Fruit fly (Drosophila melanogaster) whole organism, wandering third instar larva: ENCODE results near the gene gcm2.

Experiments
- Abd-B ChIP-seq: fragments of >200 bp; optimal IDR thresholded peaks from 2 replicates; lab custom pipeline; 2017; ENCODE audit warnings: missing biosample characterization, missing genetic modification characterization
- CG32264 ChIP-seq: fragments of 200-800 bp; sonication (Bioruptor generic); optimal IDR thresholded peaks from 2 replicates; lab custom pipeline; 2016; ENCODE audit warnings: missing biosample characterization, missing genetic modification characterization
- CG9705 ChIP-seq: fragments of 200-800 bp; sonication (Bioruptor generic); optimal IDR thresholded peaks from 2 replicates; lab custom pipeline; 2018; ENCODE audit warnings: missing biosample characterization, mild to moderate bottlenecking, missing genetic modification characterization
- CrebA ChIP-seq: fragments of 200-800 bp; sonication (Bioruptor generic); optimal IDR thresholded peaks from 2 replicates; lab custom pipeline; 2016; ENCODE audit warnings: missing biosample characterization, mild to moderate bottlenecking, missing genetic modification characterization, borderline replicate concordance
- Dfd ChIP-seq: fragments of >200 bp; optimal IDR thresholded peaks from 2 replicates; lab custom pipeline; 2017; ENCODE audit warnings: missing biosample characterization, missing genetic modification characterization
- Dif ChIP-seq: fragments of 200-275, 200-300 bp; sonication (Bioruptor generic); optimal IDR thresholded peaks from 2 replicates; lab custom pipeline; 2018; ENCODE audit warnings: missing biosample characterization, missing genetic modification characterization; ENCODE audit not compliant: partially characterized antibody
- GATAd ChIP-seq: sonication (Bioruptor generic); optimal IDR thresholded peaks from 2 replicates; lab custom pipeline; 2016; ENCODE audit warnings: missing biosample characterization, missing genetic modification characterization
- HLH106 ChIP-seq: fragments of 200-800 bp; optimal IDR thresholded peaks from 3 replicates; lab custom pipeline; 2019; ENCODE audit warnings: missing biosample characterization, mild to moderate bottlenecking, missing genetic modification characterization, moderate library complexity
- Hnf4 ChIP-seq: fragments of 200-800 bp; sonication (Bioruptor generic); optimal IDR thresholded peaks from 2 replicates; lab custom pipeline; 2016; ENCODE audit warnings: missing biosample characterization, mild to moderate bottlenecking, missing genetic modification characterization
- Hr78 ChIP-seq: fragments of >200 bp; optimal IDR thresholded peaks from 2 replicates; lab custom pipeline; 2017; ENCODE audit warnings: missing biosample characterization, missing genetic modification characterization
- Hr83 ChIP-seq: fragments of 200-300 bp; sonication (Bioruptor generic); optimal IDR thresholded peaks from 2 replicates; lab custom pipeline; 2016; ENCODE audit warnings: missing biosample characterization, mild to moderate bottlenecking, missing genetic modification characterization, moderate library complexity; ENCODE audit not compliant: poor library complexity, severe bottlenecking
- Jra ChIP-seq: sonication (Bioruptor generic); optimal IDR thresholded peaks from 2 replicates; lab custom pipeline; 2016; ENCODE audit warnings: missing biosample characterization, missing genetic modification characterization
- Mio ChIP-seq: sonication (Bioruptor generic); optimal IDR thresholded peaks from 2 replicates; lab custom pipeline; 2016; ENCODE audit warnings: missing biosample characterization, missing genetic modification characterization
- Myc ChIP-seq: fragments of >200 bp; optimal IDR thresholded peaks from 2 replicates; lab custom pipeline; 2017
- N ChIP-seq: fragments of >200 bp; optimal IDR thresholded peaks from 2 replicates; lab custom pipeline; 2018; ENCODE audit warnings: missing biosample characterization, missing external identifiers, missing genetic modification characterization
- OdsH ChIP-seq: fragments of 200-800 bp; sonication (Bioruptor generic); optimal IDR thresholded peaks from 2 replicates; lab custom pipeline; 2016; ENCODE audit warnings: missing biosample characterization, mild to moderate bottlenecking, missing genetic modification characterization
- Rel ChIP-seq, 2 experiments: fragments of 200-800 bp; sonication (Bioruptor generic) in 1 of 2; optimal IDR thresholded peaks; 2 replicates in 1 of 2; 3 replicates in 1 of 2; lab custom pipeline; 2016 to 2019; ENCODE audit warnings: mild to moderate bottlenecking in 2 of 2, missing biosample characterization in 2 of 2, missing genetic modification characterization in 2 of 2, moderate library complexity in 1 of 2
- Sp1 ChIP-seq: fragments of 200-800 bp; sonication (Bioruptor generic); optimal IDR thresholded peaks from 3 replicates; lab custom pipeline; 2019; ENCODE audit warnings: missing biosample characterization, mild to moderate bottlenecking, missing genetic modification characterization, moderate library complexity
- Vsx2 ChIP-seq: fragments of 200-300, 225-300 bp; sonication (Bioruptor generic); optimal IDR thresholded peaks from 2 replicates; lab custom pipeline; 2018; ENCODE audit warnings: missing biosample characterization, missing genetic modification characterization; ENCODE audit not compliant: partially characterized antibody
- br ChIP-seq: fragments of 200-800 bp; sonication (Bioruptor generic); optimal IDR thresholded peaks from 2 replicates; lab custom pipeline; 2016; ENCODE audit warnings: missing biosample characterization, missing genetic modification characterization
- brk ChIP-seq: fragments of 200-800 bp; sonication (Bioruptor generic); optimal IDR thresholded peaks from 2 replicates; lab custom pipeline; 2016; ENCODE audit warnings: missing biosample characterization, mild to moderate bottlenecking, missing genetic modification characterization
- dl ChIP-seq, 2 experiments: fragments of 175-275, 200-275 bp in 1 of 2; fragments of 200-275 bp in 1 of 2; sonication (Bioruptor generic); optimal IDR thresholded peaks; lab custom pipeline; 2018; ENCODE audit warnings: mild to moderate bottlenecking in 2 of 2, missing biosample characterization in 2 of 2, missing genetic modification characterization in 2 of 2, moderate library complexity in 2 of 2; ENCODE audit not compliant: partially characterized antibody in 2 of 2, insufficient read depth in 1 of 2
- dmrt93B ChIP-seq: fragments of 200-800 bp; sonication (Bioruptor generic); optimal IDR thresholded peaks from 2 replicates; lab custom pipeline; 2018; ENCODE audit warnings: missing biosample characterization, mild to moderate bottlenecking, missing genetic modification characterization
- dsf ChIP-seq: sonication (Bioruptor generic); optimal IDR thresholded peaks from 2 replicates; lab custom pipeline; 2016; ENCODE audit warnings: missing biosample characterization, missing genetic modification characterization, borderline replicate concordance
- ey ChIP-seq: fragments of 200-800 bp; sonication (Bioruptor generic); optimal IDR thresholded peaks from 2 replicates; lab custom pipeline; 2016; ENCODE audit warnings: missing biosample characterization, missing genetic modification characterization
- foxo ChIP-seq, 2 experiments: fragments of 200-800 bp; sonication (Bioruptor generic); optimal IDR thresholded peaks; 2 replicates in 1 of 2; 3 replicates in 1 of 2; lab custom pipeline; 2016 to 2017; ENCODE audit warnings: missing biosample characterization in 2 of 2, missing genetic modification characterization in 2 of 2
- fru ChIP-seq: fragments of 200-800 bp; sonication (Bioruptor generic); optimal IDR thresholded peaks from 3 replicates; lab custom pipeline; 2016; ENCODE audit warnings: missing biosample characterization, mild to moderate bottlenecking, missing genetic modification characterization
- h ChIP-seq: fragments of 200-800 bp; sonication (Bioruptor generic); optimal IDR thresholded peaks from 3 replicates; lab custom pipeline; 2016; ENCODE audit warnings: missing biosample characterization, mild to moderate bottlenecking, missing genetic modification characterization
- jim ChIP-seq: fragments of 175-275, 200-325 bp; sonication (Bioruptor generic); optimal IDR thresholded peaks from 2 replicates; lab custom pipeline; 2016; ENCODE audit warnings: missing biosample characterization, mild to moderate bottlenecking, missing genetic modification characterization
- lola ChIP-seq: fragments of >200 bp; optimal IDR thresholded peaks from 2 replicates; lab custom pipeline; 2017; ENCODE audit warnings: missing biosample characterization, missing genetic modification characterization
- pan ChIP-seq: fragments of >200 bp; optimal IDR thresholded peaks from 2 replicates; lab custom pipeline; 2017
- psq ChIP-seq: fragments of 200-800 bp; sonication (Bioruptor generic); optimal IDR thresholded peaks from 3 replicates; lab custom pipeline; 2017; ENCODE audit warnings: missing biosample characterization, mild to moderate bottlenecking, missing genetic modification characterization, moderate library complexity
- rgr ChIP-seq: fragments of 200-800 bp; sonication (Bioruptor generic); optimal IDR thresholded peaks from 3 replicates; lab custom pipeline; 2016; ENCODE audit warnings: missing biosample characterization, mild to moderate bottlenecking, missing genetic modification characterization
- sage ChIP-seq: fragments of 200-800 bp; sonication (Bioruptor generic); optimal IDR thresholded peaks from 2 replicates; lab custom pipeline; 2016; ENCODE audit warnings: missing biosample characterization, mild to moderate bottlenecking, missing genetic modification characterization
- sv ChIP-seq: fragments of 200-800 bp; sonication (Bioruptor generic); optimal IDR thresholded peaks from 3 replicates; lab custom pipeline; 2016; ENCODE audit warnings: missing biosample characterization, missing genetic modification characterization
- tai ChIP-seq: sonication (Bioruptor generic); optimal IDR thresholded peaks from 2 replicates; lab custom pipeline; 2016; ENCODE audit warnings: missing biosample characterization, missing genetic modification characterization
- usp ChIP-seq: fragments of >200 bp; optimal IDR thresholded peaks from 2 replicates; lab custom pipeline; 2017; ENCODE audit warnings: missing biosample characterization, missing genetic modification characterization
- woc ChIP-seq: sonication (Bioruptor generic); optimal IDR thresholded peaks from 2 replicates; lab custom pipeline; 2016; ENCODE audit warnings: missing biosample characterization, mild to moderate bottlenecking, missing genetic modification characterization

Gene gcm2

dm6 chr2L:9568360-9569088 lies 39.8 kb upstream of the gcm2 start, which contains the start of gene brwl:
brwl (plus strand) TSS chr2L:9568890.
- peak in 1 of 2 experiments; percentile 26 for TF ChIP-seq dl (GFP tag; optimal IDR thresholded peaks at IDR 0.05; lab: Kevin White, UChicago; ENCODE audit: insufficient read depth in 1 of 2, partially characterized antibody in 2 of 2)
- TF ChIP-seq br (GFP tag; lab: Kevin White, UChicago), result peak; percentile 98
- TF ChIP-seq N (GFP tag; lab: Kevin White, UChicago), result peak; percentile 63
- no peak for TF ChIP-seq lola (GFP tag; lab: Kevin White, UChicago)
- TF ChIP-seq h, result peak; percentile 99
- peak; percentile 72 for TF ChIP-seq Hr83 (GFP tag; lab: Kevin White, UChicago)
- peak; percentile 97 for TF ChIP-seq Jra
- no peak for TF ChIP-seq Myc (lab: Kevin White, UChicago)
- TF ChIP-seq psq, result peak; percentile 97
- peak; percentile 97 for TF ChIP-seq tai (GFP tag; lab: Kevin White, UChicago)
- TF ChIP-seq HLH106 (tag; lab: Kevin White, UChicago), result peak; percentile 97
- peak; percentile 98 for TF ChIP-seq Sp1 (GFP tag; lab: Kevin White, UChicago)
- TF ChIP-seq Dif (GFP tag; lab: Kevin White, UChicago), result peak; percentile 45
- TF ChIP-seq pan (lab: Kevin White, UChicago), result no peak
- peak; percentile 57 for TF ChIP-seq Mio (GFP tag; lab: Kevin White, UChicago)
- peak; percentile 99 for TF ChIP-seq fru
- TF ChIP-seq dmrt93B (GFP tag; lab: Kevin White, UChicago), result peak; percentile 96
- TF ChIP-seq woc, result peak; percentile 94
- peak; percentile 90 for TF ChIP-seq dsf (GFP tag; lab: Kevin White, UChicago)
- TF ChIP-seq rgr, result peak; percentile 98
- TF ChIP-seq Dfd (GFP tag; lab: Kevin White, UChicago), result peak; percentile 91
- no peak for TF ChIP-seq Vsx2
- TF ChIP-seq Hr78, result peak; percentile 26
- peak; percentile 93 for TF ChIP-seq CrebA
- TF ChIP-seq usp, result no peak
- no peak for TF ChIP-seq Abd-B (GFP tag; lab: Kevin White, UChicago)
- TF ChIP-seq OdsH (GFP tag; lab: Kevin White, UChicago), result peak; percentile 99
- peak; percentile 97 for TF ChIP-seq sv
- peak; percentile 96 for TF ChIP-seq Hnf4 (GFP tag; lab: Kevin White, UChicago)
- peak; percentile 95 for TF ChIP-seq CG9705 (GFP tag; lab: Kevin White, UChicago)
- TF ChIP-seq sage (GFP tag; lab: Kevin White, UChicago), result peak; percentile 94
- TF ChIP-seq brk (GFP tag; lab: Kevin White, UChicago), result peak; percentile 97
- TF ChIP-seq foxo (GFP tag; optimal IDR thresholded peaks at IDR 0.05; lab: Kevin White, UChicago), result peak; percentile 91 to 99
- peak; percentile 92 for TF ChIP-seq GATAd (GFP tag; lab: Kevin White, UChicago)
- TF ChIP-seq Rel (GFP tag; optimal IDR thresholded peaks at IDR 0.05; lab: Kevin White, UChicago), result peak; percentile 97
- TF ChIP-seq Rel (tag; optimal IDR thresholded peaks at IDR 0.05; lab: Kevin White, UChicago), result peak; percentile 70
- peak; percentile 95 for TF ChIP-seq CG32264 (GFP tag; lab: Kevin White, UChicago)
- TF ChIP-seq ey (GFP tag; lab: Kevin White, UChicago), result peak; percentile 99
- peak; percentile 27 for TF ChIP-seq jim (GFP tag; lab: Kevin White, UChicago)

DNA sequence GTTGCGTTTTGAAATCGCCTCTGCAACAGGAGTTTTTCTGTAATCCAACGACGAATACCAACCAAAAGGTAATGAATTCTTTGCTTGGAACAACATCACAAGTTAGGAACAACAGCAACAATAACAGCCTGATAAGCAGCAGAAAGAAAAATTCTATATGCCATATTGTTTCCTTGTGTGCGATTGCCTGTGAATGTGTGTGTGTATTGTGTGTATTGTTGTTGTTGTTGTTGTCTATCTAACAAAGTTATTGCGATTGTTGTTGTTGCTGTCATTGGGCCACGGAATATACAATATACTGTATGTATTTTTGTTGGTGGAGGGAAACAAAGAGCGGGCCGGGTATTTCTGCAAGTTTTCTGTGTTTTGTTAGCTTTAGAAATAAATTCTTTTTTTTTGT lies 39.2 kb upstream of the gcm2 start:
- TF ChIP-seq GATAd (GFP tag; lab: Kevin White, UChicago), result no peak
